Worm (Caenorhabditis elegans): ENCODE results near the gene vig-1.

DNA sequence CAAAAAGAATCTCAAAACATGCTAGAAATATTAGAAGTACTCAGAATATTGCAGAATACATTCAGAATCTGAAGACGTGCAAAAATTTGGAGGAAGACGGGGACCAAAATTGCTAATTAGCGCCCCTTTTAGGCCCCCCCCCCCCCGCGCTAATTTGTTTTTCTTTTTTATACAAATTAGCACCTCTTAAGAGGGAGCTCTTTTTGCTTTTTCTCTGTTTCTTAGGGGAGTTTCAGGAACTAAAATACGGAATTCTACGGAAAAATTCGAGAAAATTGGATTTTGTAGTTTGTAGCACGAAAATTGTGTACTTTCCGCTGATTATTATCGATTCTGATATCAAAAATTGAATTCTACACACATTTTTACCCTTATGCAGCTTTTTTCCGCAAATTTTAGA, 19.3 kb upstream of the vig-1 start, which contains the start of gene glb-31:
- TF ChIP-seq nhr-237 (tag; optimal IDR thresholded peaks at IDR 0.05) (no peak), blmp-1 (tag; optimal IDR thresholded peaks at IDR 0.05) (no peak), unc-62 (GFP tag; optimal IDR thresholded peaks at IDR 0.05) (no peak), mab-5 (tag; optimal IDR thresholded peaks at IDR 0.05) (no peak), drap-1 (GFP tag; optimal IDR thresholded peaks at IDR 0.05) (no peak), elt-1 (tag; optimal IDR thresholded peaks at IDR 0.05; ENCODE audit: borderline replicate concordance, insufficient read depth) (no peak), ztf-11 (tag; optimal IDR thresholded peaks at IDR 0.05) (no peak), unc-120 (tag; optimal IDR thresholded peaks at IDR 0.05; ENCODE audit: poor library complexity, severe bottlenecking) (no peak), sptf-1 (tag; optimal IDR thresholded peaks at IDR 0.05) (no peak), unc-39 (tag; optimal IDR thresholded peaks at IDR 0.05) (no peak), ces-1 (GFP tag; optimal IDR thresholded peaks at IDR 0.05) (no peak), snpc-4 (tag; optimal IDR thresholded peaks at IDR 0.05) (no peak), mep-1 (tag; optimal IDR thresholded peaks at IDR 0.05) (no peak)
